Fruit fly (Drosophila melanogaster) whole organism, embryonic: ENCODE results near the gene CG32551.

Experiments used
- CG10274 ChIP-seq: fragments of 200-800 bp; sonication (Bioruptor generic); optimal IDR thresholded peaks from 3 replicates; lab custom pipeline; 2017; ENCODE audit warnings: missing biosample characterization, mild to moderate bottlenecking, missing genetic modification characterization
- CG10462 ChIP-seq: fragments of 200-800 bp; sonication (Bioruptor generic); optimal IDR thresholded peaks from 2 replicates; lab custom pipeline; 2016; ENCODE audit warnings: missing biosample characterization, missing genetic modification characterization
- CG10565 ChIP-seq: fragments of 200-800 bp; sonication (Bioruptor generic); optimal IDR thresholded peaks from 3 replicates; lab custom pipeline; 2016; ENCODE audit warnings: missing biosample characterization, mild to moderate bottlenecking, missing genetic modification characterization
- CG11093 ChIP-seq: fragments of 200-800 bp; sonication (Bioruptor generic); IDR thresholded peaks from 3 replicates; pipeline ENCODE4 v1.3.6; 2022; ENCODE audit warnings: missing biosample characterization, missing genetic modification characterization
- CG11247 ChIP-seq: fragments of 200-800 bp; sonication (Bioruptor generic); IDR thresholded peaks from 2 replicates; pipeline ENCODE4 v1.3.6; 2022; ENCODE audit warnings: missing biosample characterization, missing genetic modification characterization
- CG11560 ChIP-seq: fragments of 200-800 bp; sonication (Bioruptor generic); IDR thresholded peaks from 3 replicates; pipeline ENCODE4 v1.3.6; 2022; ENCODE audit warnings: missing biosample characterization, missing genetic modification characterization
- CG13287 ChIP-seq: fragments of 200-800 bp; sonication (Bioruptor generic); IDR thresholded peaks from 2 replicates; pipeline ENCODE4 v1.3.6; 2022; ENCODE audit warnings: missing biosample characterization, missing genetic modification characterization; ENCODE audit not compliant: partially characterized antibody
- CG13424 ChIP-seq: fragments of 200-800 bp; sonication (Bioruptor generic); optimal IDR thresholded peaks from 2 replicates; lab custom pipeline; 2019; ENCODE audit warnings: missing biosample characterization, mild to moderate bottlenecking, missing genetic modification characterization, moderate library complexity
- CG14050 ChIP-seq: fragments of 200-800 bp; sonication (Bioruptor generic); IDR thresholded peaks from 3 replicates; pipeline ENCODE4 v1.3.6; 2022; ENCODE audit warnings: missing biosample characterization, missing genetic modification characterization
- CG14860 ChIP-seq: fragments of 200-800 bp; sonication (Bioruptor generic); IDR thresholded peaks from 3 replicates; pipeline ENCODE4 v1.3.6; 2022; ENCODE audit warnings: missing biosample characterization, missing genetic modification characterization; ENCODE audit not compliant: partially characterized antibody
- CG17361 ChIP-seq: fragments of 200-800 bp; sonication (Bioruptor generic); IDR thresholded peaks from 3 replicates; pipeline ENCODE4 v1.3.6; 2022; ENCODE audit warnings: missing biosample characterization, missing genetic modification characterization
- CG31365 ChIP-seq: fragments of 200-800 bp; sonication (Bioruptor generic); optimal IDR thresholded peaks from 2 replicates; lab custom pipeline; 2018; ENCODE audit warnings: missing biosample characterization, mild to moderate bottlenecking, missing genetic modification characterization
- CG3995 ChIP-seq: fragments of 200-800 bp; sonication (Bioruptor generic); optimal IDR thresholded peaks from 3 replicates; lab custom pipeline; 2016; ENCODE audit warnings: missing biosample characterization, missing genetic modification characterization
- CG4282 ChIP-seq: fragments of 200-800 bp; sonication (Bioruptor generic); optimal IDR thresholded peaks from 2 replicates; lab custom pipeline; 2016; ENCODE audit warnings: missing biosample characterization, missing genetic modification characterization
- CG4424 ChIP-seq: fragments of 200-800 bp; sonication (Bioruptor generic); optimal IDR thresholded peaks from 3 replicates; lab custom pipeline; 2016; ENCODE audit warnings: missing biosample characterization, missing genetic modification characterization
- CkIIα-i1 ChIP-seq: fragments of 200-800 bp; sonication (Bioruptor generic); IDR thresholded peaks from 2 replicates; pipeline ENCODE4 v1.3.6; 2022; ENCODE audit warnings: missing biosample characterization, missing genetic modification characterization
- CrebB ChIP-seq: fragments of 200-800 bp; sonication (Bioruptor generic); optimal IDR thresholded peaks from 3 replicates; lab custom pipeline; 2018; ENCODE audit warnings: missing biosample characterization, mild to moderate bottlenecking, missing genetic modification characterization
- E2f2 ChIP-seq: fragments of 200-800 bp; sonication (Bioruptor generic); IDR thresholded peaks from 2 replicates; pipeline ENCODE4 v1.3.6; 2022; ENCODE audit warnings: missing biosample characterization, missing genetic modification characterization
- Fer1 ChIP-seq: fragments of 200-800 bp; sonication (Bioruptor generic); optimal IDR thresholded peaks from 2 replicates; lab custom pipeline; 2017; ENCODE audit warnings: missing biosample characterization, mild to moderate bottlenecking, missing genetic modification characterization
- HLH54F ChIP-seq: fragments of 200-800 bp; sonication (Bioruptor generic); optimal IDR thresholded peaks from 3 replicates; lab custom pipeline; 2016; ENCODE audit warnings: missing biosample characterization, missing genetic modification characterization
- MBD-R2 ChIP-seq: fragments of 200-800 bp; sonication (Bioruptor generic); IDR thresholded peaks from 2 replicates; pipeline ENCODE4 v1.3.6; 2022; ENCODE audit warnings: missing biosample characterization, missing genetic modification characterization
- Med ChIP-seq: fragments of 200-800 bp; sonication (Bioruptor generic); peaks from one replicate; lab custom pipeline; 2016; ENCODE audit warnings: missing biosample characterization, missing genetic modification characterization, mild to moderate bottlenecking, inconsistent platforms, moderate library complexity
- Meics ChIP-seq: fragments of 200-800 bp; sonication (Bioruptor generic); optimal IDR thresholded peaks from 2 replicates; lab custom pipeline; 2017; ENCODE audit warnings: missing biosample characterization, mild to moderate bottlenecking, missing genetic modification characterization
- NC2β ChIP-seq: fragments of 200-800 bp; sonication (Bioruptor generic); optimal IDR thresholded peaks from 2 replicates; lab custom pipeline; 2016; ENCODE audit warnings: missing biosample characterization, missing genetic modification characterization
- Neu2 ChIP-seq: fragments of 200-800 bp; sonication (Bioruptor generic); optimal IDR thresholded peaks from 3 replicates; lab custom pipeline; 2016; ENCODE audit warnings: missing biosample characterization, missing genetic modification characterization, borderline replicate concordance
- Oaz ChIP-seq: fragments of 200-800 bp; sonication (Bioruptor generic); IDR thresholded peaks from 2 replicates; pipeline ENCODE4 v1.3.6; 2022; ENCODE audit warnings: missing biosample characterization, missing genetic modification characterization
- Ptx1 ChIP-seq: fragments of 200-800 bp; sonication (Bioruptor generic); IDR thresholded peaks from 2 replicates; pipeline ENCODE4 v1.3.6; 2022; ENCODE audit warnings: missing biosample characterization, missing genetic modification characterization
- Sox102F ChIP-seq: fragments of 200-800 bp; sonication (Bioruptor generic); optimal IDR thresholded peaks from 2 replicates; lab custom pipeline; 2018; ENCODE audit warnings: missing biosample characterization, mild to moderate bottlenecking, missing genetic modification characterization, moderate library complexity
- TFAM ChIP-seq: fragments of 200-800 bp; sonication (Bioruptor generic); optimal IDR thresholded peaks from 2 replicates; lab custom pipeline; 2017; ENCODE audit warnings: missing biosample characterization, missing genetic modification characterization, inconsistent platforms
- ato ChIP-seq: fragments of 200-800 bp; sonication (Bioruptor generic); IDR thresholded peaks from 2 replicates; pipeline ENCODE4 v1.3.6; 2022; ENCODE audit warnings: missing biosample characterization, missing genetic modification characterization; ENCODE audit not compliant: partially characterized antibody
- cad ChIP-seq: fragments of >200 bp; optimal IDR thresholded peaks from 2 replicates; lab custom pipeline; 2017; ENCODE audit warnings: missing biosample characterization, missing genetic modification characterization
- cg ChIP-seq: fragments of 200-800 bp; sonication (Bioruptor generic); optimal IDR thresholded peaks from 3 replicates; lab custom pipeline; 2019; ENCODE audit warnings: missing biosample characterization, mild to moderate bottlenecking, missing genetic modification characterization, moderate library complexity
- croc ChIP-seq: fragments of 200-800 bp; sonication (Bioruptor generic); conservative IDR thresholded peaks from 3 replicates; pipeline ENCODE4 v1.3.6; 2022; ENCODE audit warnings: missing biosample characterization, missing genetic modification characterization
- dysf ChIP-seq: fragments of 200-800 bp; sonication (Bioruptor generic); IDR thresholded peaks from 3 replicates; pipeline ENCODE4 v1.3.6; 2022; ENCODE audit warnings: missing biosample characterization, missing genetic modification characterization
- esg ChIP-seq: fragments of 200-800 bp; sonication (Bioruptor generic); conservative IDR thresholded peaks from 2 replicates; pipeline ENCODE4 v1.3.6; 2022; ENCODE audit warnings: missing biosample characterization, missing genetic modification characterization
- hbn ChIP-seq: fragments of 200-800 bp; sonication (Bioruptor generic); IDR thresholded peaks from 2 replicates; pipeline ENCODE4 v1.3.6; 2022; ENCODE audit warnings: missing biosample characterization, missing genetic modification characterization; ENCODE audit not compliant: partially characterized antibody
- nmo ChIP-seq: fragments of 200-800 bp; sonication (Bioruptor generic); optimal IDR thresholded peaks from 2 replicates; lab custom pipeline; 2018; ENCODE audit warnings: missing biosample characterization, mild to moderate bottlenecking, missing genetic modification characterization, moderate library complexity
- oc ChIP-seq: fragments of 200-800 bp; sonication (Bioruptor generic); optimal IDR thresholded peaks from 2 replicates; lab custom pipeline; 2018; ENCODE audit warnings: missing biosample characterization, mild to moderate bottlenecking, missing genetic modification characterization, moderate library complexity
- peb ChIP-seq: fragments of 200-800 bp; sonication (Bioruptor generic); IDR thresholded peaks from 2 replicates; pipeline ENCODE4 v1.3.6; 2022; ENCODE audit warnings: missing biosample characterization, missing genetic modification characterization
- psq ChIP-seq: fragments of 200-800 bp; sonication (Bioruptor generic); optimal IDR thresholded peaks from 2 replicates; lab custom pipeline; 2017; ENCODE audit warnings: missing biosample characterization, missing genetic modification characterization
- rib ChIP-seq: fragments of 200-800 bp; sonication (Bioruptor generic); IDR thresholded peaks from 2 replicates; pipeline ENCODE4 v1.3.6; 2022; ENCODE audit warnings: missing biosample characterization, missing genetic modification characterization
- ro ChIP-seq: fragments of 200-800 bp; sonication (Bioruptor generic); IDR thresholded peaks from 2 replicates; pipeline ENCODE4 v1.3.6; 2022; ENCODE audit warnings: missing biosample characterization, missing genetic modification characterization
- row ChIP-seq: fragments of 200-800 bp; sonication (Bioruptor generic); IDR thresholded peaks from 3 replicates; pipeline ENCODE4 v1.3.6; 2022; ENCODE audit warnings: missing biosample characterization, missing genetic modification characterization
- sc ChIP-seq, 3 experiments: fragments of >200 bp in 2 of 3; fragments of 200-800 bp in 1 of 3; sonication (Bioruptor generic) in 1 of 3; optimal IDR thresholded peaks; 2 replicates in 2 of 3; 3 replicates in 1 of 3; lab custom pipeline; 2017; ENCODE audit warnings: mild to moderate bottlenecking in 1 of 3, missing biosample characterization in 1 of 3, missing genetic modification characterization in 1 of 3, missing genetic modification reagents in 1 of 3
- unpg ChIP-seq: fragments of 200-800 bp; sonication (Bioruptor generic); optimal IDR thresholded peaks from 3 replicates; lab custom pipeline; 2018; ENCODE audit warnings: missing biosample characterization, mild to moderate bottlenecking, missing genetic modification characterization, moderate library complexity
- yki ChIP-seq: fragments of >200 bp; optimal IDR thresholded peaks from 3 replicates; lab custom pipeline; 2018

The CG32551 gene

dm6 chrX:18479307-18480134 lies 40.9 kb downstream of the CG32551 start, which contains the start of gene CG32547 (continued):
- TF ChIP-seq dysf = peak; percentile 33; the same call in 1 of the 3 replicates
- no peak for TF ChIP-seq ro
- TF ChIP-seq CG3995 (GFP tag; lab: Kevin White, UChicago) = no peak
- no peak for TF ChIP-seq CG14860
- TF ChIP-seq CG11247 = no peak
- TF ChIP-seq CG13424 (tag; lab: Kevin White, UChicago) = no peak
- TF ChIP-seq Ptx1 = 0 out of 2 replicates have a peak, but pooled peaks have one; percentile 9
- no peak for TF ChIP-seq HLH54F (GFP tag; lab: Kevin White, UChicago)
- TF ChIP-seq CG10462 = no peak
- TF ChIP-seq yki (lab: Kevin White, UChicago) = no peak
- TF ChIP-seq rib (GFP tag; lab: Robert Waterston, UW) = no peak
- TF ChIP-seq ato (GFP tag; lab: Robert Waterston, UW) = no peak
- TF ChIP-seq sc (optimal IDR thresholded peaks at IDR 0.05; lab: Kevin White, UChicago) = no peak
- TF ChIP-seq sc (GFP tag; optimal IDR thresholded peaks at IDR 0.05; lab: Kevin White, UChicago) = no peak
- no peak for TF ChIP-seq CG31365 (tag; lab: Kevin White, UChicago)
- TF ChIP-seq CG4282 = no peak
- no peak for TF ChIP-seq Neu2
- TF ChIP-seq Meics (GFP tag; lab: Kevin White, UChicago) = peak; percentile 13
- no peak for TF ChIP-seq croc
- no peak for TF ChIP-seq CG10565 (GFP tag; lab: Kevin White, UChicago)
- TF ChIP-seq hbn (GFP tag; lab: Robert Waterston, UW) = no peak
- no peak for TF ChIP-seq CG11093 (GFP tag; lab: Robert Waterston, UW)
- TF ChIP-seq Sox102F (GFP tag; lab: Kevin White, UChicago) = peak; percentile 7
- peak; percentile 21 for TF ChIP-seq CG4424 (GFP tag; lab: Kevin White, UChicago)
- TF ChIP-seq CG17361 = no peak
- TF ChIP-seq CG14050 (GFP tag; lab: Robert Waterston, UW) = no peak
- TF ChIP-seq MBD-R2 (GFP tag; lab: Robert Waterston, UW) = peak; percentile 40
- peak; percentile 58 for TF ChIP-seq Med
- no peak for TF ChIP-seq cg (GFP tag; lab: Kevin White, UChicago)
- TF ChIP-seq peb (GFP tag; lab: Robert Waterston, UW) = no peak
- no peak for TF ChIP-seq oc
- peak; percentile 77 for TF ChIP-seq row (GFP tag; lab: Robert Waterston, UW)
- peak; percentile 40; the same call in 1 of the 2 replicates for TF ChIP-seq E2f2 (GFP tag; lab: Robert Waterston, UW)
- peak; percentile 1 for TF ChIP-seq unpg
- TF ChIP-seq psq = peak; percentile 84
- no peak for TF ChIP-seq cad (GFP tag; lab: Kevin White, UChicago)
- TF ChIP-seq NC2β (GFP tag; lab: Kevin White, UChicago) = no peak
- TF ChIP-seq CkIIα-i1 (GFP tag; lab: Robert Waterston, UW) = no peak
- TF ChIP-seq CG11560 (tag; lab: Robert Waterston, UW) = no peak
- TF ChIP-seq CG10274 = no peak
- no peak for TF ChIP-seq TFAM (GFP tag; lab: Kevin White, UChicago)
- TF ChIP-seq esg = no peak
- TF ChIP-seq Oaz (GFP tag; lab: Robert Waterston, UW) = no peak
- TF ChIP-seq CrebB = no peak
- TF ChIP-seq nmo (GFP tag; lab: Kevin White, UChicago) = peak; percentile 6
- peak; percentile 45; the same call in 1 of the 2 replicates for TF ChIP-seq CG13287 (GFP tag; lab: Robert Waterston, UW)
- TF ChIP-seq Fer1 (GFP tag; lab: Kevin White, UChicago) = peak; percentile 51
- TF ChIP-seq, all 482 proteins: peak for 62
